Worm (Caenorhabditis elegans) whole organism, L1 larva: Measurements from ENCODE around the gene egl-13.

Source experiments
- egl-27 ChIP-seq, 2 experiments: fragments of 150-350 bp in 1 of 2; sonication (generic microtip); optimal IDR thresholded peaks; 3 replicates each; lab custom pipeline; 2017 to 2018; ENCODE audit warnings: missing biosample characterization in 2 of 2, missing genetic modification characterization in 2 of 2, missing genetic modification reagents in 2 of 2
- lin-13 ChIP-seq: fragments of 150-350 bp; optimal IDR thresholded peaks from 2 replicates; lab custom pipeline; 2014; ENCODE audit warnings: missing biosample characterization, missing genetic modification reagents, missing genetic modification characterization
- rnt-1 ChIP-seq: sonication (generic microtip); optimal IDR thresholded peaks from 2 replicates; lab custom pipeline; 2016; ENCODE audit warnings: mild to moderate bottlenecking, missing genetic modification characterization, moderate library complexity, missing compliant biosample characterization
- vab-15 ChIP-seq: sonication (generic microtip); optimal IDR thresholded peaks from 2 replicates; lab custom pipeline; 2017; ENCODE audit warnings: missing genotype, mild to moderate bottlenecking, missing genetic modification characterization, missing compliant biosample characterization
- zag-1 ChIP-seq: fragments of 150-350 bp; optimal IDR thresholded peaks from 2 replicates; lab custom pipeline; 2014; ENCODE audit warnings: missing biosample characterization, missing genetic modification characterization

ce11 chrX:5692099-5692498 lies 28.5 kb downstream of the egl-13 start, which contains the start of gene W01C8.1:
- TF ChIP-seq egl-27 (tag; optimal IDR thresholded peaks at IDR 0.05; lab: Kevin White, UChicago) (no peak), lin-13 (GFP tag; lab: Kevin White, UChicago) (no peak), zag-1 (tag; lab: Kevin White, UChicago) (no peak), vab-15 (tag; lab: Kevin White, UChicago) (no peak), rnt-1 (tag; lab: Kevin White, UChicago) (no peak)
